Worm (Caenorhabditis elegans): ENCODE results near the gene F21A3.11.

ce11 chrV:15481374-15481773, 51.6 kb downstream of the F21A3.11 start, which contains the start of gene nhr-150:
- TF ChIP-seq ets-7 (tag; optimal IDR thresholded peaks at IDR 0.05), result no peak
- TF ChIP-seq ceh-36 (tag; optimal IDR thresholded peaks at IDR 0.05), result no peak
- TF ChIP-seq hnd-1 (tag; optimal IDR thresholded peaks at IDR 0.05), result no peak
- TF ChIP-seq sea-1 (GFP tag; conservative IDR thresholded peaks at IDR 0.05), result no peak
- no peak for TF ChIP-seq ama-1 (optimal IDR thresholded peaks at IDR 0.05)
- TF ChIP-seq hmg-4 (GFP tag; optimal IDR thresholded peaks at IDR 0.05), result no peak
- TF ChIP-seq B0310.2 (tag; optimal IDR thresholded peaks at IDR 0.05), result no peak
- no peak for TF ChIP-seq flt-1 (GFP tag; IDR thresholded peaks at IDR 0.05)
- TF ChIP-seq hmbx-1 (tag; optimal IDR thresholded peaks at IDR 0.05), result no peak
- no peak for TF ChIP-seq aly-1 (tag; optimal IDR thresholded peaks at IDR 0.05)

Measured in whole organism, early embryonic.